Worm (Caenorhabditis elegans): ENCODE data around the gene ptrg-1.

ce11 chrIV:10197317-10197867, 3.1 kb upstream of the ptrg-1 start, which contains the start of gene gon-4:
- TF ChIP-seq dao-5 (tag; optimal IDR thresholded peaks at IDR 0.05) (no peak), him-1 (tag; optimal IDR thresholded peaks at IDR 0.05) (no peak), W03F9.2 (tag; optimal IDR thresholded peaks at IDR 0.05) (peak; percentile 50)
